Fruit fly (Drosophila melanogaster): ENCODE data around the gene CG3638.

CG3638 gene

DNA sequence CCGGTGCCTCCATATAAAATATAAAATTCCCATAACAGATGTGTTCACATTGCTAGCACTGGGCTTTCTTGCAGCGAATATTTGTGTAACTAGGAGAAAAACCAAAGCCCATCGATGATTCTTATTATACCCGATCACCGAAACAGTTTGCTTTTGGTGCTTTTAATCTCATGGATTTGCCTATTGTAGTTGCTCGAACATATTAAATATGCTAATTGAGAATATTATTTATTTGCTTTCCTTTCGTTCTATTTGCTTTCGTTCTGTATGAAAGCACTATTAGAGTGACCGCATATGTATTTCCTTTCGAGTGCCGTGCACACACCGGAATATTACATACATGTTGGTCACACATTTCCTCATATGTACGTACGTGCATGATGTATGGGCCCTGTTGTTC lies 34.2 kb upstream of the CG3638 start (continued):
- TF ChIP-seq ken (GFP tag; IDR thresholded peaks at IDR 0.05) (0 out of 3 replicates have a peak, but pooled peaks have one; percentile 4), Blimp-1 (GFP tag; optimal IDR thresholded peaks at IDR 0.05) (peak; percentile 24), Mes4 (GFP tag; optimal IDR thresholded peaks at IDR 0.05) (no peak), jigr1 (GFP tag; IDR thresholded peaks at IDR 0.05) (no peak), Dad (GFP tag; optimal IDR thresholded peaks at IDR 0.05) (no peak), B-H1 (GFP tag; IDR thresholded peaks at IDR 0.05) (no peak), pnt (GFP tag; optimal IDR thresholded peaks at IDR 0.05) (no peak), CG30403 (GFP tag; optimal IDR thresholded peaks at IDR 0.05) (peak; percentile 20), abd-A (tag; optimal IDR thresholded peaks at IDR 0.05) (no peak), CrebB (tag; optimal IDR thresholded peaks at IDR 0.05) (no peak), CG7786 (GFP tag; optimal IDR thresholded peaks at IDR 0.05) (peak; percentile 8), D19A (tag; optimal IDR thresholded peaks at IDR 0.05) (no peak), tup (GFP tag; optimal IDR thresholded peaks at IDR 0.05) (no peak), CG7928 (GFP tag; optimal IDR thresholded peaks at IDR 0.05) (peak; percentile 5), Neu2 (GFP tag; optimal IDR thresholded peaks at IDR 0.05; ENCODE audit: borderline replicate concordance) (no peak), stc (GFP tag; IDR thresholded peaks at IDR 0.05) (no peak), CG18476 (GFP tag; optimal IDR thresholded peaks at IDR 0.05) (no peak), unc-4 (GFP tag; IDR thresholded peaks at IDR 0.05; ENCODE audit: partially characterized antibody) (no peak), CG18599 (GFP tag; optimal IDR thresholded peaks at IDR 0.05) (peak; percentile 78), tna (GFP tag; IDR thresholded peaks at IDR 0.05; ENCODE audit: partially characterized antibody) (no peak), CG5953 (GFP tag; IDR thresholded peaks at IDR 0.05) (no peak), Eip74EF (GFP tag; optimal IDR thresholded peaks at IDR 0.05) (no peak), CG1024 (GFP tag; IDR thresholded peaks at IDR 0.05) (no peak), Mad (GFP tag; optimal IDR thresholded peaks at IDR 0.05) (no peak), bbx (GFP tag; IDR thresholded peaks at IDR 0.05; ENCODE audit: partially characterized antibody) (no peak), CG6854 (GFP tag; optimal IDR thresholded peaks at IDR 0.05) (no peak), NC2β (GFP tag; optimal IDR thresholded peaks at IDR 0.05) (no peak), zf30C (GFP tag; optimal IDR thresholded peaks at IDR 0.05) (no peak), CG18764 (GFP tag; optimal IDR thresholded peaks at IDR 0.05) (no peak), D19B (GFP tag; optimal IDR thresholded peaks at IDR 0.05) (no peak), gcm2 (GFP tag; optimal IDR thresholded peaks at IDR 0.05) (no peak), GATAe (GFP tag; conservative IDR thresholded peaks at IDR 0.05) (no peak), Ada2b (GFP tag; IDR thresholded peaks at IDR 0.05) (no peak), CG12104 (GFP tag; optimal IDR thresholded peaks at IDR 0.05) (no peak), CG10147 (GFP tag; optimal IDR thresholded peaks at IDR 0.05) (peak; percentile 6), CG8359 (GFP tag; optimal IDR thresholded peaks at IDR 0.05; ENCODE audit: borderline replicate concordance) (no peak), CG15073 (GFP tag; optimal IDR thresholded peaks at IDR 0.05) (no peak), br (optimal IDR thresholded peaks at IDR 0.05) (no peak), Meics (GFP tag; optimal IDR thresholded peaks at IDR 0.05) (peak; percentile 72), zen2 (GFP tag; IDR thresholded peaks at IDR 0.05; ENCODE audit: partially characterized antibody) (no peak), CG12744 (GFP tag; optimal IDR thresholded peaks at IDR 0.05) (no peak), hth (optimal IDR thresholded peaks at IDR 0.05) (no peak), lbe (GFP tag; optimal IDR thresholded peaks at IDR 0.05) (no peak), ham (GFP tag; IDR thresholded peaks at IDR 0.05) (no peak), CG11723 (GFP tag; optimal IDR thresholded peaks at IDR 0.05) (no peak), sisA (GFP tag; IDR thresholded peaks at IDR 0.05) (no peak), CG10565 (GFP tag; optimal IDR thresholded peaks at IDR 0.05) (no peak), vvl (GFP tag; IDR thresholded peaks at IDR 0.05) (peak; percentile 38; the same call in 1 of the 2 replicates), chif (GFP tag; optimal IDR thresholded peaks at IDR 0.05) (no peak), Lim3 (GFP tag; IDR thresholded peaks at IDR 0.05) (no peak), CG2120 (GFP tag; optimal IDR thresholded peaks at IDR 0.05) (peak; percentile 69), so (GFP tag; IDR thresholded peaks at IDR 0.05) (0 out of 3 replicates have a peak, but pooled peaks have one; percentile 35)

All from whole organism, embryonic.